Worm (Caenorhabditis elegans) whole organism, L4 larva: ENCODE data around the gene nhr-182.

Experiments
- egl-27 ChIP-seq: sonication (generic microtip); optimal IDR thresholded peaks from 3 replicates; lab custom pipeline; 2017; ENCODE audit warnings: missing biosample characterization, missing genetic modification reagents, missing genetic modification characterization
- lin-39 ChIP-seq: fragments of 150-350 bp; optimal IDR thresholded peaks from 2 replicates; lab custom pipeline; 2014; ENCODE audit warnings: missing biosample characterization, missing genetic modification reagents, missing genetic modification characterization
- lsy-2 ChIP-seq, 2 experiments: fragments of 150-350 bp in 1 of 2; sonication (generic microtip) in 1 of 2; optimal IDR thresholded peaks; 2 replicates each; lab custom pipeline; 2014 to 2017; ENCODE audit warnings: missing biosample characterization in 2 of 2, missing genetic modification characterization in 2 of 2
- nhr-6 ChIP-seq: fragments of 150-350 bp; optimal IDR thresholded peaks from 2 replicates; lab custom pipeline; 2014; ENCODE audit warnings: missing biosample characterization, missing genetic modification characterization
- unc-130 ChIP-seq: sonication (generic microtip); optimal IDR thresholded peaks from 2 replicates; lab custom pipeline; 2016; ENCODE audit warnings: missing genetic modification reagents, missing genetic modification characterization, missing compliant biosample characterization

DNA sequence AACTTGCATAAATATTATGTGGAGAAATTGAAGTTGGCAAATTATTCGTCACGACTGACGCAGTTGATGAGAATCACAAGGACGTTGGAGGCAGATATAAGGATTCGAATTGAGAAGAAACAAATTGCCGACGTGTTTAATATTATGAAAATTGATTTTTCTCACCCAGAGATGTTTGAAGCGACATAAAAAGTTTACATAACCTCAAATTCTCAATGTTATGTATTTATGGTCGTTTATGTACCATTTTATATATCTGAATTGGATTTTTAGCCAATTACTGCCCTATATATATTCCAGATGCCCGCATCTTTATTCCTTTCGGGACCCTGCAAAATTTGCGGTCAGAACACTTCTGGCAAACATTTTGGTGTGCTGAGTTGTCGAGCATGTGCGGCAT, 30.9 kb downstream of the nhr-182 start, which contains the start of gene nhr-126:
- TF ChIP-seq lsy-2 (tag; optimal IDR thresholded peaks at IDR 0.05; lab: Kevin White, UChicago) (no peak), nhr-6 (no peak), egl-27 (tag; lab: Kevin White, UChicago) (no peak), unc-130 (GFP tag; lab: Kevin White, UChicago) (no peak), lin-39 (tag; lab: Kevin White, UChicago) (no peak)
